Fruit fly (Drosophila melanogaster) whole organism, embryonic: ENCODE measurements around the gene CG12017.

Experiments used
- ATbp ChIP-seq: fragments of 200-800 bp; sonication (Bioruptor generic); optimal IDR thresholded peaks from 2 replicates; lab custom pipeline; 2017; ENCODE audit warnings: missing biosample characterization, mild to moderate bottlenecking, missing genetic modification characterization, missing genetic modification reagents
- B-H2 ChIP-seq: fragments of 200-800 bp; sonication (Bioruptor generic); optimal IDR thresholded peaks from 2 replicates; lab custom pipeline; 2018; ENCODE audit warnings: missing biosample characterization, mild to moderate bottlenecking, missing genetic modification characterization
- CG10462 ChIP-seq: fragments of 200-800 bp; sonication (Bioruptor generic); optimal IDR thresholded peaks from 2 replicates; lab custom pipeline; 2016; ENCODE audit warnings: missing biosample characterization, missing genetic modification characterization
- CG11398 ChIP-seq: fragments of 200-800 bp; sonication (Bioruptor generic); optimal IDR thresholded peaks from 2 replicates; lab custom pipeline; 2016; ENCODE audit warnings: missing biosample characterization, missing genetic modification characterization
- CG14441 ChIP-seq: fragments of 200-800 bp; sonication (Bioruptor generic); IDR thresholded peaks from 2 replicates; pipeline ENCODE4 v1.3.6; 2022; ENCODE audit warnings: missing biosample characterization, missing genetic modification characterization
- CG14860 ChIP-seq: fragments of 200-800 bp; sonication (Bioruptor generic); IDR thresholded peaks from 3 replicates; pipeline ENCODE4 v1.3.6; 2022; ENCODE audit warnings: missing biosample characterization, missing genetic modification characterization; ENCODE audit not compliant: partially characterized antibody
- CG15011 ChIP-seq: fragments of 200-800 bp; sonication (Bioruptor generic); optimal IDR thresholded peaks from 3 replicates; lab custom pipeline; 2018; ENCODE audit warnings: missing biosample characterization, mild to moderate bottlenecking, missing genetic modification characterization
- CG17385 ChIP-seq: fragments of 200-800 bp; sonication (Bioruptor generic); optimal IDR thresholded peaks from 3 replicates; lab custom pipeline; 2018; ENCODE audit warnings: missing biosample characterization, mild to moderate bottlenecking, missing genetic modification characterization
- CG18599 ChIP-seq: fragments of 200-800 bp; sonication (Bioruptor generic); optimal IDR thresholded peaks from 3 replicates; lab custom pipeline; 2017; ENCODE audit warnings: missing biosample characterization, missing genetic modification characterization, mild to moderate bottlenecking, moderate library complexity, missing genetic modification reagents
- CG2875 ChIP-seq: fragments of 200-800 bp; sonication (Bioruptor generic); optimal IDR thresholded peaks from 2 replicates; lab custom pipeline; 2017; ENCODE audit warnings: missing biosample characterization, mild to moderate bottlenecking, missing genetic modification characterization, missing genetic modification reagents
- CG30403 ChIP-seq: fragments of 200-800 bp; sonication (Bioruptor generic); optimal IDR thresholded peaks from 3 replicates; lab custom pipeline; 2016; ENCODE audit warnings: missing biosample characterization, missing genetic modification characterization
- CG31388 ChIP-seq: fragments of 200-800 bp; sonication (Bioruptor generic); optimal IDR thresholded peaks from 2 replicates; lab custom pipeline; 2016; ENCODE audit warnings: missing biosample characterization, missing genetic modification characterization
- CG32532 ChIP-seq: fragments of 200-800 bp; sonication (Bioruptor generic); IDR thresholded peaks from 2 replicates; pipeline ENCODE4 v1.3.6; 2022; ENCODE audit warnings: missing biosample characterization, missing genetic modification characterization
- CG3847 ChIP-seq: fragments of 200-800 bp; sonication (Bioruptor generic); IDR thresholded peaks from 2 replicates; pipeline ENCODE4 v1.3.6; 2022; ENCODE audit warnings: missing biosample characterization, missing genetic modification characterization
- CG4282 ChIP-seq: fragments of 200-800 bp; sonication (Bioruptor generic); optimal IDR thresholded peaks from 2 replicates; lab custom pipeline; 2016; ENCODE audit warnings: missing biosample characterization, missing genetic modification characterization
- CG4617 ChIP-seq: fragments of 200-800 bp; sonication (Bioruptor generic); optimal IDR thresholded peaks from 3 replicates; lab custom pipeline; 2016; ENCODE audit warnings: missing biosample characterization, missing genetic modification characterization, borderline replicate concordance
- CG4707 ChIP-seq: fragments of 200-800 bp; sonication (Bioruptor generic); optimal IDR thresholded peaks from 2 replicates; lab custom pipeline; 2018; ENCODE audit warnings: missing biosample characterization, mild to moderate bottlenecking, missing genetic modification characterization, moderate library complexity
- CG6175 ChIP-seq: fragments of 200-800 bp; sonication (Bioruptor generic); IDR thresholded peaks from 3 replicates; pipeline ENCODE4 v1.3.6; 2022; ENCODE audit warnings: missing biosample characterization, missing genetic modification characterization
- CG7271 ChIP-seq: fragments of 200-800 bp; sonication (Bioruptor generic); optimal IDR thresholded peaks from 2 replicates; lab custom pipeline; 2018; ENCODE audit warnings: missing biosample characterization, mild to moderate bottlenecking, missing genetic modification characterization, moderate library complexity
- CG8388 ChIP-seq: fragments of 200-800 bp; sonication (Bioruptor generic); optimal IDR thresholded peaks from 2 replicates; lab custom pipeline; 2019; ENCODE audit warnings: missing biosample characterization, mild to moderate bottlenecking, missing genetic modification characterization, moderate library complexity
- CG8478 ChIP-seq: fragments of >200 bp; optimal IDR thresholded peaks from 2 replicates; lab custom pipeline; 2018
- CG8944 ChIP-seq: fragments of 200-800 bp; sonication (Bioruptor generic); optimal IDR thresholded peaks from 3 replicates; lab custom pipeline; 2016; ENCODE audit warnings: missing biosample characterization, missing genetic modification characterization
- CG9932 ChIP-seq: fragments of 200-800 bp; sonication (Bioruptor generic); IDR thresholded peaks from 2 replicates; pipeline ENCODE4 v1.3.6; 2022; ENCODE audit warnings: missing biosample characterization, missing genetic modification characterization
- D19B ChIP-seq: fragments of 200-800 bp; sonication (Bioruptor generic); optimal IDR thresholded peaks from 2 replicates; lab custom pipeline; 2017; ENCODE audit warnings: missing biosample characterization, mild to moderate bottlenecking, missing genetic modification characterization
- Dbx ChIP-seq: fragments of 200-800 bp; sonication (Bioruptor generic); IDR thresholded peaks from 3 replicates; pipeline ENCODE4 v1.3.6; 2022; ENCODE audit warnings: missing biosample characterization, missing genetic modification characterization
- HLHmδ ChIP-seq: fragments of 200-800 bp; sonication (Bioruptor generic); optimal IDR thresholded peaks from 2 replicates; lab custom pipeline; 2018; ENCODE audit warnings: missing biosample characterization, mild to moderate bottlenecking, missing genetic modification characterization, moderate library complexity
- Hr39 ChIP-seq: fragments of >200 bp; optimal IDR thresholded peaks from 2 replicates; lab custom pipeline; 2017
- MTF-1 ChIP-seq: fragments of 200-800 bp; sonication (Bioruptor generic); optimal IDR thresholded peaks from 2 replicates; lab custom pipeline; 2018; ENCODE audit warnings: missing biosample characterization, mild to moderate bottlenecking, missing genetic modification characterization, borderline replicate concordance
- Meics ChIP-seq: fragments of 200-800 bp; sonication (Bioruptor generic); optimal IDR thresholded peaks from 2 replicates; lab custom pipeline; 2017; ENCODE audit warnings: missing biosample characterization, mild to moderate bottlenecking, missing genetic modification characterization
- Oaz ChIP-seq: fragments of 200-800 bp; sonication (Bioruptor generic); IDR thresholded peaks from 2 replicates; pipeline ENCODE4 v1.3.6; 2022; ENCODE audit warnings: missing biosample characterization, missing genetic modification characterization
- Stat92E ChIP-seq, 3 experiments: fragments of >200 bp in 2 of 3; fragments of 200-800 bp in 1 of 3; sonication (Bioruptor generic) in 1 of 3; optimal IDR thresholded peaks; 2 replicates each; lab custom pipeline; 2017 to 2019; ENCODE audit warnings: missing biosample characterization in 3 of 3, missing genetic modification characterization in 3 of 3, mild to moderate bottlenecking in 1 of 3, moderate library complexity in 1 of 3
- TFAM ChIP-seq: fragments of 200-800 bp; sonication (Bioruptor generic); optimal IDR thresholded peaks from 2 replicates; lab custom pipeline; 2017; ENCODE audit warnings: missing biosample characterization, missing genetic modification characterization, inconsistent platforms
- YL-1 ChIP-seq: fragments of 200-800 bp; sonication (Bioruptor generic); optimal IDR thresholded peaks from 3 replicates; lab custom pipeline; 2017; ENCODE audit warnings: missing biosample characterization, mild to moderate bottlenecking, missing genetic modification characterization
- aop ChIP-seq: fragments of 200-800 bp; sonication (Bioruptor generic); IDR thresholded peaks from 2 replicates; pipeline ENCODE4 v1.3.6; 2022; ENCODE audit warnings: missing biosample characterization, missing genetic modification characterization
- ash1 ChIP-seq: fragments of 200-800 bp; sonication (Bioruptor generic); optimal IDR thresholded peaks from 2 replicates; lab custom pipeline; 2018; ENCODE audit warnings: missing biosample characterization, mild to moderate bottlenecking, missing genetic modification characterization
- cato ChIP-seq: fragments of 200-800 bp; sonication (Bioruptor generic); optimal IDR thresholded peaks from 2 replicates; lab custom pipeline; 2016; ENCODE audit warnings: missing biosample characterization, missing genetic modification characterization, borderline replicate concordance
- chm ChIP-seq: fragments of 200-800 bp; sonication (Bioruptor generic); IDR thresholded peaks from 2 replicates; pipeline ENCODE4 v1.3.6; 2022; ENCODE audit warnings: missing biosample characterization, missing genetic modification characterization
- ci ChIP-seq: fragments of 200-800 bp; sonication (Bioruptor generic); IDR thresholded peaks from 3 replicates; pipeline ENCODE4 v1.3.6; 2022; ENCODE audit warnings: missing biosample characterization, missing genetic modification characterization
- ham ChIP-seq: fragments of 200-800 bp; sonication (Bioruptor generic); IDR thresholded peaks from 2 replicates; pipeline ENCODE4 v1.3.6; 2022; ENCODE audit warnings: missing biosample characterization, missing genetic modification characterization
- kay ChIP-seq: fragments of 200-800 bp; sonication (Bioruptor generic); optimal IDR thresholded peaks from 2 replicates; lab custom pipeline; 2016; ENCODE audit warnings: missing biosample characterization, missing genetic modification characterization
- knrl ChIP-seq: fragments of 200-800 bp; sonication (Bioruptor generic); IDR thresholded peaks from 3 replicates; pipeline ENCODE4 v1.3.6; 2022; ENCODE audit warnings: missing biosample characterization, missing genetic modification characterization; ENCODE audit not compliant: partially characterized antibody
- nerfin-1 ChIP-seq: fragments of 200-800 bp; sonication (Bioruptor generic); optimal IDR thresholded peaks from 3 replicates; lab custom pipeline; 2019; ENCODE audit warnings: missing biosample characterization, mild to moderate bottlenecking, missing genetic modification characterization, moderate library complexity
- pho ChIP-seq: fragments of 200-800 bp; sonication (Bioruptor generic); optimal IDR thresholded peaks from 2 replicates; lab custom pipeline; 2016; ENCODE audit warnings: missing biosample characterization, missing genetic modification characterization
- pita ChIP-seq: fragments of 200-800 bp; sonication (Bioruptor generic); optimal IDR thresholded peaks from 2 replicates; lab custom pipeline; 2017; ENCODE audit warnings: missing biosample characterization, mild to moderate bottlenecking, missing genetic modification characterization
- ro ChIP-seq: fragments of 200-800 bp; sonication (Bioruptor generic); IDR thresholded peaks from 2 replicates; pipeline ENCODE4 v1.3.6; 2022; ENCODE audit warnings: missing biosample characterization, missing genetic modification characterization
- sisA ChIP-seq: fragments of 200-800 bp; sonication (Bioruptor generic); IDR thresholded peaks from 2 replicates; pipeline ENCODE4 v1.3.6; 2022; ENCODE audit warnings: missing biosample characterization, missing genetic modification characterization
- slou ChIP-seq: fragments of 200-800 bp; sonication (Bioruptor generic); optimal IDR thresholded peaks from 3 replicates; lab custom pipeline; 2016; ENCODE audit warnings: missing biosample characterization, missing genetic modification characterization
- so ChIP-seq: fragments of 200-800 bp; sonication (Bioruptor generic); IDR thresholded peaks from 3 replicates; pipeline ENCODE4 v1.3.6; 2022; ENCODE audit warnings: missing biosample characterization, missing genetic modification characterization
- sr ChIP-seq: fragments of 200-800 bp; sonication (Bioruptor generic); IDR thresholded peaks from 3 replicates; pipeline ENCODE4 v1.3.6; 2022; ENCODE audit warnings: missing biosample characterization, missing genetic modification characterization
- vfl ChIP-seq: fragments of 200-800 bp; sonication (Bioruptor generic); optimal IDR thresholded peaks from 2 replicates; lab custom pipeline; 2016; ENCODE audit warnings: missing biosample characterization, missing genetic modification characterization
- vvl ChIP-seq: fragments of 200-800 bp; sonication (Bioruptor generic); IDR thresholded peaks from 2 replicates; pipeline ENCODE4 v1.3.6; 2022; ENCODE audit warnings: missing biosample characterization, missing genetic modification characterization
- z ChIP-seq: fragments of 200-800 bp; sonication (Bioruptor generic); IDR thresholded peaks from 3 replicates; pipeline ENCODE4 v1.3.6; 2022; ENCODE audit warnings: missing biosample characterization, missing genetic modification characterization

CG12017 gene

dm6 chr3L:3303087-3303526 lies 23.1 kb downstream of the CG12017 start, which contains the start of gene CG14968 (continued):
- TF ChIP-seq CG4282, result no peak
- TF ChIP-seq CG15011, result peak; percentile 88
- TF ChIP-seq CG32532 (GFP tag; lab: Robert Waterston, UW), result peak; percentile 98
- TF ChIP-seq pho (GFP tag; lab: Kevin White, UChicago), result peak; percentile 78
- peak; percentile 75 for TF ChIP-seq CG7271 (tag; lab: Kevin White, UChicago)
- TF ChIP-seq CG14441, result peak; percentile 95
- TF ChIP-seq cato (GFP tag; lab: Kevin White, UChicago), result peak; percentile 82
- no peak for TF ChIP-seq CG14860 (GFP tag; lab: Robert Waterston, UW)
- TF ChIP-seq ash1 (GFP tag; lab: Kevin White, UChicago), result peak; percentile 72
- peak; percentile 67 for TF ChIP-seq CG4617 (GFP tag; lab: Kevin White, UChicago)
- TF ChIP-seq ham (GFP tag; lab: Robert Waterston, UW), result peak; percentile 81
- no peak for TF ChIP-seq HLHmδ (GFP tag; lab: Kevin White, UChicago)
- peak; percentile 91 for TF ChIP-seq sisA
- TF ChIP-seq CG17385 (GFP tag; lab: Kevin White, UChicago), result peak; percentile 91
- TF ChIP-seq knrl (GFP tag; lab: Robert Waterston, UW), result no peak
- peak; percentile 82 for TF ChIP-seq aop (GFP tag; lab: Robert Waterston, UW)
- TF ChIP-seq nerfin-1 (tag; lab: Kevin White, UChicago), result peak; percentile 82
- peak; percentile 85 for TF ChIP-seq CG10462 (GFP tag; lab: Kevin White, UChicago)
- peak; percentile 99 for TF ChIP-seq ci (GFP tag; lab: Robert Waterston, UW)
- peak; percentile 74 for TF ChIP-seq CG4707 (GFP tag; lab: Kevin White, UChicago)
- TF ChIP-seq CG8944 (GFP tag; lab: Kevin White, UChicago), result peak; percentile 34
- peak; percentile 96 for TF ChIP-seq Meics (GFP tag; lab: Kevin White, UChicago)
- peak; percentile 98 for TF ChIP-seq CG3847 (GFP tag; lab: Robert Waterston, UW)
- peak; percentile 99 for TF ChIP-seq vvl (GFP tag; lab: Robert Waterston, UW)
- TF ChIP-seq z (GFP tag; lab: Robert Waterston, UW), result peak; percentile 62; the same call in 1 of the 3 replicates
- peak; percentile 93 for TF ChIP-seq CG30403 (GFP tag; lab: Kevin White, UChicago)
- peak; percentile 88 for TF ChIP-seq D19B (GFP tag; lab: Kevin White, UChicago)
- peak; percentile 98 for TF ChIP-seq CG9932
- TF ChIP-seq CG8478 (lab: Kevin White, UChicago), result no peak
- peak; percentile 41 for TF ChIP-seq YL-1
- TF ChIP-seq B-H2 (GFP tag; lab: Kevin White, UChicago), result peak; percentile 87
- TF ChIP-seq ro (GFP tag; lab: Robert Waterston, UW), result peak; percentile 86
- TF ChIP-seq chm (GFP tag; lab: Robert Waterston, UW), result peak; percentile 95
- peak; percentile 97 for TF ChIP-seq CG18599 (GFP tag; lab: Kevin White, UChicago)
- peak; percentile 78 for TF ChIP-seq sr (GFP tag; lab: Robert Waterston, UW)
- peak; percentile 26 for TF ChIP-seq pita (GFP tag; lab: Kevin White, UChicago)
- TF ChIP-seq Hr39 (lab: Kevin White, UChicago), result no peak
- TF ChIP-seq ATbp (GFP tag; lab: Kevin White, UChicago), result peak; percentile 89
- TF ChIP-seq Stat92E (GFP tag; optimal IDR thresholded peaks at IDR 0.05; lab: Kevin White, UChicago), result no peak
- TF ChIP-seq CG6175, result peak; percentile 94
- peak; percentile 89 for TF ChIP-seq kay
- TF ChIP-seq CG31388 (GFP tag; lab: Kevin White, UChicago), result peak; percentile 80
- TF ChIP-seq CG2875, result peak; percentile 72
- TF ChIP-seq TFAM (GFP tag; lab: Kevin White, UChicago), result peak; percentile 74
- TF ChIP-seq slou, result peak; percentile 83
- peak; percentile 97 for TF ChIP-seq Dbx (GFP tag; lab: Robert Waterston, UW)
- peak; percentile 74 for TF ChIP-seq vfl (GFP tag; lab: Kevin White, UChicago)
- TF ChIP-seq CG8388 (GFP tag; lab: Kevin White, UChicago), result peak; percentile 85
- TF ChIP-seq Oaz (GFP tag; lab: Robert Waterston, UW), result peak; percentile 96
- peak; percentile 97 for TF ChIP-seq so (GFP tag; lab: Robert Waterston, UW)
- peak; percentile 88 for TF ChIP-seq MTF-1
- TF ChIP-seq CG11398, result peak; percentile 52
